Worm (Caenorhabditis elegans): ENCODE results near the gene ttr-30.

ce11 chrX:7283136-7283535, 47.6 kb upstream of the ttr-30 start:
- TF ChIP-seq aly-2 (tag; optimal IDR thresholded peaks at IDR 0.05) = no peak
- no peak for TF ChIP-seq snpc-4 (tag; optimal IDR thresholded peaks at IDR 0.05)
- no peak for TF ChIP-seq ama-1 (optimal IDR thresholded peaks at IDR 0.05)
- TF ChIP-seq blmp-1 (tag; optimal IDR thresholded peaks at IDR 0.05; ENCODE audit: insufficient read depth) = no peak

Data from whole organism, L2 larva.